Worm (Caenorhabditis elegans) whole organism, L1 larva: ENCODE data around the gene ubc-17.

ENCODE experiments used
- C34B4.2 ChIP-seq: sonication (generic microtip); optimal IDR thresholded peaks from 2 replicates; lab custom pipeline; 2017; ENCODE audit warnings: mild to moderate bottlenecking, missing genetic modification characterization, missing compliant biosample characterization
- F16B12.6 ChIP-seq: fragments of 150-350 bp; optimal IDR thresholded peaks from 2 replicates; lab custom pipeline; 2014; ENCODE audit warnings: missing biosample characterization, missing genetic modification characterization
- Y116A8C.19 ChIP-seq: sonication (generic microtip); optimal IDR thresholded peaks from 2 replicates; lab custom pipeline; 2016; ENCODE audit warnings: missing compliant biosample characterization, missing genetic modification characterization, borderline replicate concordance
- aha-1 ChIP-seq: fragments of 150-350 bp; optimal IDR thresholded peaks from 2 replicates; lab custom pipeline; 2014; ENCODE audit warnings: missing biosample characterization, missing genetic modification characterization
- alr-1 ChIP-seq: fragments of 200-800 bp; sonication (Bioruptor generic); optimal IDR thresholded peaks from 2 replicates; lab custom pipeline; 2018; ENCODE audit warnings: borderline replicate concordance, mild to moderate bottlenecking, missing genetic modification characterization, missing compliant biosample characterization
- aly-2 ChIP-seq: fragments of 150-350 bp; optimal IDR thresholded peaks from 2 replicates; lab custom pipeline; 2014; ENCODE audit warnings: missing biosample characterization, missing genetic modification characterization
- ama-1 ChIP-seq: fragments of 150-350 bp; optimal IDR thresholded peaks from 2 replicates; lab custom pipeline; 2014
- blmp-1 ChIP-seq: fragments of 150-350 bp; optimal IDR thresholded peaks from 2 replicates; lab custom pipeline; 2014; ENCODE audit warnings: missing biosample characterization, missing genetic modification characterization
- ceh-63 ChIP-seq: fragments of 200-800 bp; sonication (Bioruptor generic); optimal IDR thresholded peaks from 2 replicates; lab custom pipeline; 2018; ENCODE audit warnings: mild to moderate bottlenecking, missing genetic modification characterization, missing compliant biosample characterization
- ceh-90 ChIP-seq: sonication (generic microtip); optimal IDR thresholded peaks from 2 replicates; lab custom pipeline; 2016; ENCODE audit warnings: missing genetic modification characterization, missing compliant biosample characterization
- ces-1 ChIP-seq: fragments of 150-350 bp; optimal IDR thresholded peaks from 2 replicates; lab custom pipeline; 2014; ENCODE audit warnings: missing biosample characterization, missing genetic modification reagents, missing genetic modification characterization
- dsc-1 ChIP-seq: sonication (generic microtip); optimal IDR thresholded peaks from 2 replicates; lab custom pipeline; 2016; ENCODE audit warnings: mild to moderate bottlenecking, missing genetic modification characterization, missing compliant biosample characterization
- efl-1 ChIP-seq, 4 experiments: fragments of 150-350 bp; optimal IDR thresholded peaks in 3 of 4; peaks in 1 of 4; 1 replicate in 1 of 4; 2 replicates in 3 of 4; lab custom pipeline; 2014; ENCODE audit warnings: missing biosample characterization in 2 of 4, missing genetic modification characterization in 2 of 4, missing genetic modification reagents in 2 of 4
- efl-3 ChIP-seq: fragments of 200-800 bp; sonication (Bioruptor generic); optimal IDR thresholded peaks from 2 replicates; lab custom pipeline; 2018; ENCODE audit warnings: mild to moderate bottlenecking, missing genetic modification characterization, missing compliant biosample characterization
- elt-2 ChIP-seq: sonication (generic microtip); optimal IDR thresholded peaks from 2 replicates; lab custom pipeline; 2016; ENCODE audit warnings: missing genetic modification characterization, mild to moderate bottlenecking, inconsistent platforms, missing compliant biosample characterization, missing genetic modification reagents
- ets-5 ChIP-seq: fragments of 200-800 bp; sonication (Bioruptor generic); IDR thresholded peaks from 2 replicates; pipeline ENCODE4 v1.3.6; 2022; ENCODE audit warnings: missing genetic modification characterization, missing compliant biosample characterization
- fkh-10 ChIP-seq: sonication (generic microtip); optimal IDR thresholded peaks from 2 replicates; lab custom pipeline; 2017; ENCODE audit warnings: missing biosample characterization, missing genetic modification reagents, missing genetic modification characterization
- fkh-4 ChIP-seq: sonication (generic microtip); optimal IDR thresholded peaks from 2 replicates; lab custom pipeline; 2016; ENCODE audit warnings: missing compliant biosample characterization, missing genetic modification characterization, borderline replicate concordance
- grh-1 ChIP-seq: fragments of 200-800 bp; sonication (Bioruptor generic); IDR thresholded peaks from 2 replicates; pipeline ENCODE4 v1.3.6; 2022; ENCODE audit warnings: missing genetic modification reagents, missing genetic modification characterization, missing compliant biosample characterization
- hlh-17 ChIP-seq: fragments of 200-800 bp; sonication (Bioruptor generic); optimal IDR thresholded peaks from 2 replicates; lab custom pipeline; 2018; ENCODE audit warnings: missing genetic modification characterization, mild to moderate bottlenecking, missing compliant biosample characterization, moderate library complexity, borderline replicate concordance
- isw-1 ChIP-seq: fragments of 200-800 bp; sonication (Bioruptor generic); IDR thresholded peaks from 2 replicates; pipeline ENCODE4 v1.3.6; 2022; ENCODE audit warnings: missing genetic modification characterization, missing compliant biosample characterization
- jun-1 ChIP-seq: fragments of 150-350 bp; optimal IDR thresholded peaks from 2 replicates; lab custom pipeline; 2014; ENCODE audit warnings: missing biosample characterization, missing genetic modification reagents, missing genetic modification characterization
- lin-13 ChIP-seq: fragments of 150-350 bp; optimal IDR thresholded peaks from 2 replicates; lab custom pipeline; 2014; ENCODE audit warnings: missing biosample characterization, missing genetic modification reagents, missing genetic modification characterization
- lin-14 ChIP-seq: fragments of 200-800 bp; sonication (Bioruptor generic); optimal IDR thresholded peaks from 2 replicates; lab custom pipeline; 2018; ENCODE audit warnings: mild to moderate bottlenecking, missing genetic modification characterization, moderate library complexity, missing compliant biosample characterization
- lin-39 ChIP-seq: fragments of 150-350 bp; optimal IDR thresholded peaks from 2 replicates; lab custom pipeline; 2014; ENCODE audit warnings: missing biosample characterization, missing genetic modification reagents, missing genetic modification characterization
- lsy-2 ChIP-seq, 2 experiments: fragments of 150-350 bp; optimal IDR thresholded peaks; 2 replicates each; lab custom pipeline; 2014; ENCODE audit warnings: missing biosample characterization in 2 of 2, missing genetic modification characterization in 2 of 2
- mab-9 ChIP-seq: fragments of 200-800 bp; sonication (Bioruptor generic); IDR thresholded peaks from 2 replicates; pipeline ENCODE4 v1.3.6; 2022; ENCODE audit warnings: missing genetic modification reagents, missing genetic modification characterization, missing compliant biosample characterization
- mef-2 ChIP-seq: fragments of 150-350 bp; optimal IDR thresholded peaks from 2 replicates; lab custom pipeline; 2014; ENCODE audit warnings: missing biosample characterization, missing genetic modification characterization
- nhr-11 ChIP-seq: fragments of 150-350 bp; optimal IDR thresholded peaks from 2 replicates; lab custom pipeline; 2014; ENCODE audit warnings: missing biosample characterization, missing genetic modification characterization
- nhr-12 ChIP-seq: sonication (generic microtip); optimal IDR thresholded peaks from 2 replicates; lab custom pipeline; 2017; ENCODE audit warnings: missing biosample characterization, missing genetic modification characterization
- nhr-19 ChIP-seq: fragments of 200-800 bp; sonication (Bioruptor generic); conservative IDR thresholded peaks from 2 replicates; pipeline ENCODE4 v1.3.6; 2022; ENCODE audit warnings: missing genetic modification characterization, missing compliant biosample characterization
- nhr-237 ChIP-seq: fragments of 150-350 bp; optimal IDR thresholded peaks from 2 replicates; lab custom pipeline; 2014; ENCODE audit warnings: missing biosample characterization, missing genetic modification characterization
- nhr-28 ChIP-seq: fragments of 150-350 bp; optimal IDR thresholded peaks from 2 replicates; lab custom pipeline; 2014; ENCODE audit warnings: missing biosample characterization, missing genetic modification characterization
- nhr-71 ChIP-seq: sonication (generic microtip); optimal IDR thresholded peaks from 2 replicates; lab custom pipeline; 2016; ENCODE audit warnings: mild to moderate bottlenecking, missing genetic modification characterization, moderate library complexity, missing compliant biosample characterization
- nhr-77 ChIP-seq: fragments of 150-350 bp; optimal IDR thresholded peaks from 2 replicates; lab custom pipeline; 2014; ENCODE audit warnings: missing biosample characterization, missing genetic modification characterization
- nhr-84 ChIP-seq: sonication (generic microtip); optimal IDR thresholded peaks from 2 replicates; lab custom pipeline; 2017; ENCODE audit warnings: missing biosample characterization, missing genetic modification characterization
- nhr-85 ChIP-seq: sonication (generic microtip); peaks from one replicate; lab custom pipeline; 2016; ENCODE audit warnings: missing genetic modification characterization, inconsistent platforms, missing compliant biosample characterization
- nhr-90 ChIP-seq: sonication (generic microtip); optimal IDR thresholded peaks from 2 replicates; lab custom pipeline; 2016; ENCODE audit warnings: mild to moderate bottlenecking, missing genetic modification characterization, missing compliant biosample characterization; ENCODE audit not compliant: poor library complexity
- pax-3 ChIP-seq: fragments of 200-800 bp; sonication (Bioruptor generic); optimal IDR thresholded peaks from 2 replicates; lab custom pipeline; 2018; ENCODE audit warnings: mild to moderate bottlenecking, missing genetic modification characterization, moderate library complexity, missing compliant biosample characterization
- rnt-1 ChIP-seq: sonication (generic microtip); optimal IDR thresholded peaks from 2 replicates; lab custom pipeline; 2016; ENCODE audit warnings: mild to moderate bottlenecking, missing genetic modification characterization, moderate library complexity, missing compliant biosample characterization
- skn-1 ChIP-seq: fragments of 150-350 bp; optimal IDR thresholded peaks from 2 replicates; lab custom pipeline; 2014; ENCODE audit warnings: missing biosample characterization, missing genetic modification characterization
- snpc-4 ChIP-seq: fragments of 150-350 bp; optimal IDR thresholded peaks from 2 replicates; lab custom pipeline; 2014; ENCODE audit warnings: missing biosample characterization, missing genetic modification characterization
- snu-23 ChIP-seq: sonication (generic microtip); optimal IDR thresholded peaks from 2 replicates; lab custom pipeline; 2016; ENCODE audit warnings: missing genetic modification characterization, missing compliant biosample characterization
- sptf-1 ChIP-seq: fragments of 150-350 bp; optimal IDR thresholded peaks from 2 replicates; lab custom pipeline; 2014; ENCODE audit warnings: missing biosample characterization, missing genetic modification characterization
- swsn-7 ChIP-seq: sonication (generic microtip); optimal IDR thresholded peaks from 2 replicates; lab custom pipeline; 2016; ENCODE audit warnings: missing genetic modification characterization, missing compliant biosample characterization
- tbx-2 ChIP-seq: sonication (generic microtip); optimal IDR thresholded peaks from 2 replicates; lab custom pipeline; 2016; ENCODE audit warnings: missing genetic modification characterization, missing compliant biosample characterization
- tlp-1 ChIP-seq: fragments of 150-350 bp; optimal IDR thresholded peaks from 2 replicates; lab custom pipeline; 2014; ENCODE audit warnings: missing biosample characterization, missing genetic modification characterization
- unc-98 ChIP-seq: fragments of 200-800 bp; sonication (Bioruptor generic); IDR thresholded peaks from 2 replicates; pipeline ENCODE4 v1.3.6; 2022; ENCODE audit warnings: missing genetic modification characterization, missing compliant biosample characterization
- xbp-1 ChIP-seq: sonication (generic microtip); optimal IDR thresholded peaks from 2 replicates; lab custom pipeline; 2016; ENCODE audit warnings: missing genetic modification characterization, missing compliant biosample characterization
- ztf-11 ChIP-seq, 2 experiments: sonication (generic microtip); optimal IDR thresholded peaks; 2 replicates each; lab custom pipeline; 2016 to 2017; ENCODE audit warnings: missing genetic modification characterization in 2 of 2, missing biosample characterization in 1 of 2, missing compliant biosample characterization in 1 of 2

ubc-17 gene

DNA sequence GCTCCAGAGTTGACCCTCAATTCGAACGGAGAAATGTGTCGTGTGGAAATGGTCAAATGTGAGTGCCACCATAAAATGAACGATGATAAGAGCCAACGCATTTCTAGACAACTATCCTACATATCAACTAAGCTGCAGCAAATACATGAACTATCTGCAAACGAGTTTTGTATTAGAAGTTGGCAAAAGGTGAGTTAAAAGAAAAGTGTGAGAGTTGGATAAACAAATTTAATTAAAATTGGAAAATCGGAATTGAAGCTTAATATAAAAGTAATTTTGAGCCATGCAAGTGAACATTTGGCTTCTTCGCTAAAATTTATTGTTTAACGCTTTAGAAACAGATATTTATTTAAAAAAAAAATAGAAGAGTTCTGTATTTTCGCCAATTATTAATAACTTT is 14.5 kb upstream of the ubc-17 start, which contains the start of gene cest-19:
Gene cest-19 (minus strand): TSS at position 101 of the 400 bp plus-strand sequence.
- no peak for TF ChIP-seq ztf-11 (tag; optimal IDR thresholded peaks at IDR 0.05; lab: Kevin White, UChicago)
- TF ChIP-seq alr-1 (tag; lab: Kevin White, UChicago), result no peak
- TF ChIP-seq aha-1 (tag; lab: Kevin White, UChicago), result no peak
- no peak for TF ChIP-seq dsc-1 (tag; lab: Kevin White, UChicago)
- TF ChIP-seq nhr-12, result no peak
- no peak for TF ChIP-seq xbp-1 (tag; lab: Kevin White, UChicago)
- TF ChIP-seq nhr-77, result no peak
- no peak for TF ChIP-seq lin-14
- no peak for TF ChIP-seq lin-13 (GFP tag; lab: Kevin White, UChicago)
- TF ChIP-seq jun-1 (tag; lab: Kevin White, UChicago), result no peak
- TF ChIP-seq nhr-28 (tag; lab: Kevin White, UChicago), result no peak

DNA sequence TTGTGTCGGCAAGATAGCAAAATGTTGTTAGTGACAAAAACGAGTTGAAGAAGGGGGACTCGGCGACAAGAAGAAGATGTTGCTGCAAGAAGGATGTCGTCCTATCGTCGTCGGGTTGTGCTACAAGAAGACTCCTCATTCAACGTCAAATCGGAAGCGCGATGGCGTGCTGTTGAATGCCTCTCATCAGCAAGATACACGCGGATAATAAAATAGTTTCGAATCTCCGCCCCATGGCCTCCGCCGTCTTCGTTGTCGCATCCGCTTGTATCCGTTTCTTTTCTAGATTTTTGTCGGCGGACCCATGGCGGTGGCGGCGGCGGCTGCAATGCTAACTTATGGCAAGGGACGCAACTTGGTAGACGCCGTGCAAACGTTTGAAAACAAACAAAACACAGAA is 12.4 kb upstream of the ubc-17 start:
- TF ChIP-seq hlh-17 (no peak), lin-14 (peak; percentile 50), fkh-10 (GFP tag; lab: Kevin White, UChicago) (peak; percentile 62)
- TF ChIP-seq, all 84 proteins: peak for 2

DNA sequence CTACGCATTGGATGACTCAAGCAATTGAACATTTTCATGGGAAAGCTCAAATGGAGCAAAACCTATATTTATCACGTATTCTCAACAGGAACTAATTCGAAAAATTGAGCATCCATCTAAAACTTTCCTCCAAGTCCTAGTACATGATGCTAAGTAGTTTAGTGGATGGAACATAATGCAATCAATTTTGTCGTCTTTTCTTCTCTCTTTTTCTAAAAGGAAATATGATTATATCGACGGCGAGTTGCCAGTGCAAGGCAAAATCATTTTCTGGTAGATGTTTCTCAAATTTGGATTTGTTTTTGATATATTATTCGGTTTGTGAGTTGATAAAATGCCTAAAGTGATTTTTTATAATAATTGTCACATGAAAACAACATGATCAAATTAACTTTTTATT is 9.6 kb upstream of the ubc-17 start:
- TF ChIP-seq aly-2 (tag; lab: Kevin White, UChicago) (no peak), nhr-77 (no peak), efl-3 (GFP tag; lab: Kevin White, UChicago) (no peak), swsn-7 (tag; lab: Kevin White, UChicago) (peak; percentile 0), mab-9 (GFP tag; lab: Robert Waterston, UW) (no peak), blmp-1 (tag; lab: Kevin White, UChicago) (no peak), unc-98 (GFP tag; lab: Robert Waterston, UW) (no peak), fkh-4 (no peak), rnt-1 (no peak), mef-2 (tag; lab: Kevin White, UChicago) (no peak), snu-23 (GFP tag; lab: Kevin White, UChicago) (no peak), nhr-84 (tag; lab: Kevin White, UChicago) (no peak), C34B4.2 (tag; lab: Kevin White, UChicago) (no peak), tlp-1 (tag; lab: Kevin White, UChicago) (no peak), lsy-2 (tag; optimal IDR thresholded peaks at IDR 0.05; lab: Kevin White, UChicago) (no peak), ets-5 (GFP tag; lab: Robert Waterston, UW) (no peak), snpc-4 (tag; lab: Kevin White, UChicago) (no peak), F16B12.6 (no peak), nhr-12 (no peak), ama-1 (lab: Kevin White, UChicago) (no peak), lin-39 (tag; lab: Kevin White, UChicago) (no peak), efl-1 (optimal IDR thresholded peaks at IDR 0.05; lab: Kevin White, UChicago) (no peak), efl-1 (GFP tag; optimal IDR thresholded peaks at IDR 0.05 in 1 of 2; lab: Kevin White, UChicago) (no peak), lin-14 (peak; percentile 80), isw-1 (GFP tag; lab: Robert Waterston, UW) (no peak), sptf-1 (tag; lab: Kevin White, UChicago) (no peak), nhr-71 (tag; lab: Kevin White, UChicago) (peak; percentile 21), xbp-1 (tag; lab: Kevin White, UChicago) (peak; percentile 13), grh-1 (GFP tag; lab: Robert Waterston, UW) (no peak), elt-2 (tag; lab: Kevin White, UChicago) (no peak), ceh-63 (GFP tag; lab: Kevin White, UChicago) (no peak), Y116A8C.19 (tag; lab: Kevin White, UChicago) (no peak), nhr-19 (GFP tag; lab: Robert Waterston, UW) (no peak), pax-3 (tag; lab: Kevin White, UChicago) (no peak), ces-1 (peak; percentile 94), ceh-90 (tag; lab: Kevin White, UChicago) (no peak), nhr-11 (tag; lab: Kevin White, UChicago) (no peak), nhr-90 (tag; lab: Kevin White, UChicago) (no peak), nhr-237 (tag; lab: Kevin White, UChicago) (no peak), tbx-2 (peak; percentile 63), nhr-85 (no peak), skn-1 (tag; lab: Kevin White, UChicago) (no peak)
